Worm (Caenorhabditis elegans) whole organism, mixed stage, embryonic: Measurements from ENCODE around the gene rop-1.

Source experiments
- ceh-39 ChIP-seq: fragments of 150-350 bp; optimal IDR thresholded peaks from 2 replicates; lab custom pipeline; 2014; ENCODE audit warnings: missing biosample characterization, missing genetic modification characterization
- ceh-43 ChIP-seq: fragments of 200-800 bp; sonication (Bioruptor generic); optimal IDR thresholded peaks from 2 replicates; lab custom pipeline; 2018; ENCODE audit warnings: mild to moderate bottlenecking, missing genetic modification characterization, moderate library complexity, missing compliant biosample characterization
- ham-2 ChIP-seq: fragments of 200-800 bp; sonication (Bioruptor generic); optimal IDR thresholded peaks from 2 replicates; lab custom pipeline; 2018; ENCODE audit warnings: mild to moderate bottlenecking, missing genetic modification characterization, missing compliant biosample characterization
- lsy-2 ChIP-seq: fragments of 150-350 bp; optimal IDR thresholded peaks from 2 replicates; lab custom pipeline; 2014; ENCODE audit warnings: missing biosample characterization, missing genetic modification characterization
- nhr-12 ChIP-seq: fragments of 150-350 bp; optimal IDR thresholded peaks from 2 replicates; lab custom pipeline; 2014; ENCODE audit warnings: missing biosample characterization, missing genetic modification characterization
- nhr-2 ChIP-seq: fragments of 150-350 bp; optimal IDR thresholded peaks from 2 replicates; lab custom pipeline; 2014; ENCODE audit warnings: missing biosample characterization, missing genetic modification characterization
- nhr-76 ChIP-seq: sonication (generic microtip); optimal IDR thresholded peaks from 2 replicates; lab custom pipeline; 2017; ENCODE audit warnings: missing biosample characterization, missing genetic modification characterization
- pha-4 ChIP-seq: fragments of 150-350 bp; optimal IDR thresholded peaks from 2 replicates; lab custom pipeline; 2018; ENCODE audit warnings: missing biosample characterization, missing genetic modification reagents, missing genetic modification characterization
- snpc-4 ChIP-seq: fragments of 150-350 bp; optimal IDR thresholded peaks from 2 replicates; lab custom pipeline; 2014; ENCODE audit warnings: missing biosample characterization, missing genetic modification characterization
- unc-120 ChIP-seq: sonication (generic microtip); optimal IDR thresholded peaks from 2 replicates; lab custom pipeline; 2017; ENCODE audit warnings: missing genetic modification characterization, missing compliant biosample characterization; ENCODE audit not compliant: poor library complexity, severe bottlenecking
- unc-39 ChIP-seq: fragments of 150-350 bp; optimal IDR thresholded peaks from 2 replicates; lab custom pipeline; 2014; ENCODE audit warnings: missing biosample characterization, missing genetic modification characterization
- ztf-11 ChIP-seq: fragments of 150-350 bp; optimal IDR thresholded peaks from 2 replicates; lab custom pipeline; 2014; ENCODE audit warnings: missing biosample characterization, missing genetic modification characterization

The rop-1 gene

ce11 chrV:10204863-10205338 lies 50.0 kb downstream of the rop-1 start, which contains the start of the genes ZK856.19 and ZK856.11:
Gene ZK856.19, minus strand, starts transcription at chrV:10204913.
Gene ZK856.11, minus strand, starts transcription at chrV:10204938.
- TF ChIP-seq nhr-2 (no peak), unc-120 (peak; percentile 65), snpc-4 (tag; lab: Kevin White, UChicago) (no peak), pha-4 (tag; lab: Kevin White, UChicago) (peak; percentile 37), ztf-11 (tag; lab: Kevin White, UChicago) (no peak), lsy-2 (tag; lab: Kevin White, UChicago) (peak; percentile 62)

ce11 chrV:10203435-10204009 lies 51.3 kb downstream of the rop-1 start, which contains the start of gene chpf-1:
Gene chpf-1, minus strand, starts transcription at chrV:10203485.
- TF ChIP-seq ham-2 (GFP tag; lab: Kevin White, UChicago) (no peak), ceh-39 (tag; lab: Kevin White, UChicago) (no peak), nhr-76 (tag; lab: Kevin White, UChicago) (no peak), nhr-12 (no peak), lsy-2 (tag; lab: Kevin White, UChicago) (no peak), ceh-43 (GFP tag; lab: Kevin White, UChicago) (no peak), unc-39 (no peak), pha-4 (tag; lab: Kevin White, UChicago) (no peak)
